Worm (Caenorhabditis elegans): ENCODE data around the gene Y48A6B.9.

Gene Y48A6B.9

ce11 chrIII:11066691-11067090 lies 33.7 kb downstream of the Y48A6B.9 start (continued):
- TF ChIP-seq ZK546.5 (tag; optimal IDR thresholded peaks at IDR 0.05) (no peak), arid-1 (GFP tag; conservative IDR thresholded peaks at IDR 0.05) (peak; percentile 94), T20F7.1 (GFP tag; optimal IDR thresholded peaks at IDR 0.05) (no peak), zfp-3 (GFP tag; conservative IDR thresholded peaks at IDR 0.05) (peak; percentile 87), tag-97 (GFP tag; IDR thresholded peaks at IDR 0.05) (no peak), nhr-77 (tag; optimal IDR thresholded peaks at IDR 0.05) (peak; percentile 50), dmd-9 (GFP tag; IDR thresholded peaks at IDR 0.05) (peak; percentile 88), mep-1 (tag; optimal IDR thresholded peaks at IDR 0.05) (peak; percentile 86), daf-8 (GFP tag; IDR thresholded peaks at IDR 0.05) (no peak), ceh-82 (tag; optimal IDR thresholded peaks at IDR 0.05) (no peak), mxl-2 (GFP tag; conservative IDR thresholded peaks at IDR 0.05) (0 out of 2 replicates have a peak, but pooled peaks have one; percentile 14), daf-16 (GFP tag; optimal IDR thresholded peaks at IDR 0.05) (peak; percentile 35 to 76), daf-16 (tag; optimal IDR thresholded peaks at IDR 0.05) (peak; percentile 37), gei-8 (GFP tag; optimal IDR thresholded peaks at IDR 0.05) (peak; percentile 74), nhr-25 (tag; optimal IDR thresholded peaks at IDR 0.05; ENCODE audit: borderline replicate concordance, insufficient read depth) (peak; percentile 63), fos-1 (tag; optimal IDR thresholded peaks at IDR 0.05) (no peak), nhr-41 (GFP tag; IDR thresholded peaks at IDR 0.05) (peak; percentile 61; the same call in 1 of the 2 replicates), F10B5.3 (tag; optimal IDR thresholded peaks at IDR 0.05) (peak; percentile 40), spr-3 (GFP tag; optimal IDR thresholded peaks at IDR 0.05) (peak; percentile 82), lin-13 (GFP tag; optimal IDR thresholded peaks at IDR 0.05) (peak; percentile 49), duxl-1 (tag; optimal IDR thresholded peaks at IDR 0.05; ENCODE audit: poor library complexity) (peak; percentile 79), lin-15B (tag; optimal IDR thresholded peaks at IDR 0.05) (no peak), jun-1 (tag; optimal IDR thresholded peaks at IDR 0.05) (no peak), php-3 (GFP tag; IDR thresholded peaks at IDR 0.05) (peak; percentile 82), rbr-2 (tag; optimal IDR thresholded peaks at IDR 0.05) (peak; percentile 85), lin-1 (GFP tag; IDR thresholded peaks at IDR 0.05) (peak; percentile 82), saeg-2 (GFP tag; IDR thresholded peaks at IDR 0.05) (peak; percentile 71; the same call in 1 of the 2 replicates), zfp-2 (tag; optimal IDR thresholded peaks at IDR 0.05) (no peak), zip-11 (GFP tag; IDR thresholded peaks at IDR 0.05) (peak; percentile 10; the same call in 1 of the 2 replicates), F49E8.2 (tag; optimal IDR thresholded peaks at IDR 0.05; ENCODE audit: borderline replicate concordance) (peak; percentile 60), nhr-11 (tag; optimal IDR thresholded peaks at IDR 0.05) (peak; percentile 21), nhr-102 (tag; optimal IDR thresholded peaks at IDR 0.05) (peak; percentile 71), spr-1 (tag; optimal IDR thresholded peaks at IDR 0.05) (peak; percentile 62), nhr-42 (GFP tag; IDR thresholded peaks at IDR 0.05) (peak; percentile 73), hlh-30 (tag; optimal IDR thresholded peaks at IDR 0.05; ENCODE audit: insufficient read depth) (peak; percentile 76), ctbp-1 (GFP tag; IDR thresholded peaks at IDR 0.05) (peak; percentile 92), set-16 (GFP tag; IDR thresholded peaks at IDR 0.05) (peak; percentile 64), zip-2 (tag; optimal IDR thresholded peaks at IDR 0.05) (peak; percentile 80), mdt-29 (GFP tag; IDR thresholded peaks at IDR 0.05) (peak; percentile 82), daf-19 (GFP tag; conservative IDR thresholded peaks at IDR 0.05) (no peak), unc-39 (tag; optimal IDR thresholded peaks at IDR 0.05) (no peak), Y75B8A.6 (GFP tag; IDR thresholded peaks at IDR 0.05) (peak; percentile 93; the same call in 1 of the 2 replicates), nhr-237 (tag; optimal IDR thresholded peaks at IDR 0.05) (no peak), ceh-62 (tag; optimal IDR thresholded peaks at IDR 0.05) (no peak), zag-1 (tag; optimal IDR thresholded peaks at IDR 0.05) (no peak), mxl-3 (GFP tag; optimal IDR thresholded peaks at IDR 0.05) (peak; percentile 34), lin-29 (GFP tag; IDR thresholded peaks at IDR 0.05) (peak; percentile 82), unc-130 (GFP tag; optimal IDR thresholded peaks at IDR 0.05) (peak; percentile 50), madf-5 (GFP tag; IDR thresholded peaks at IDR 0.05) (peak; percentile 69 to 91; a peak in 3 of 4 replicates), ceh-44 (GFP tag; IDR thresholded peaks at IDR 0.05) (peak; percentile 71; the same call in 1 of the 2 replicates), T26A8.4 (GFP tag; IDR thresholded peaks at IDR 0.05) (peak; percentile 95)
